Fruit fly (Drosophila melanogaster) whole organism, adult: ENCODE measurements around the gene Sema5c.

Experiments used
- Crg-1 ChIP-seq: fragments of 200-800 bp; sonication (Bioruptor generic); optimal IDR thresholded peaks from 2 replicates; lab custom pipeline; 2016; ENCODE audit warnings: missing biosample characterization, missing genetic modification characterization
- kay ChIP-seq: fragments of 200-800 bp; sonication (Bioruptor generic); peaks from one replicate; lab custom pipeline; 2016; ENCODE audit warnings: missing biosample characterization, missing genetic modification characterization, borderline replicate concordance
- toe ChIP-seq: fragments of 200-800 bp; sonication (Bioruptor generic); optimal IDR thresholded peaks from 2 replicates; lab custom pipeline; 2016; ENCODE audit warnings: missing biosample characterization, missing genetic modification characterization

Gene Sema5c

dm6 chr3L:12021903-12022302, 59.7 kb downstream of the Sema5c start:
- no peak for TF ChIP-seq Crg-1
- TF ChIP-seq kay (GFP tag; lab: Kevin White, UChicago), result peak; percentile 59
- no peak for TF ChIP-seq toe (GFP tag; lab: Kevin White, UChicago)
